Fruit fly (Drosophila melanogaster) whole organism, embryonic: ENCODE measurements around the gene CG13481.

Experiments
- Ada2b ChIP-seq: fragments of 200-800 bp; sonication (Bioruptor generic); IDR thresholded peaks from 2 replicates; pipeline ENCODE4 v1.3.6; 2022; ENCODE audit warnings: missing biosample characterization, missing genetic modification characterization
- Asciz ChIP-seq: fragments of 200-800 bp; sonication (Bioruptor generic); optimal IDR thresholded peaks from 2 replicates; lab custom pipeline; 2017; ENCODE audit warnings: missing biosample characterization, mild to moderate bottlenecking, missing genetic modification characterization, missing genetic modification reagents
- Blimp-1 ChIP-seq: fragments of 200-800 bp; sonication (Bioruptor generic); optimal IDR thresholded peaks from 3 replicates; lab custom pipeline; 2018; ENCODE audit warnings: missing biosample characterization, missing genetic modification characterization, mild to moderate bottlenecking, moderate library complexity, missing genetic modification reagents
- CG10267 ChIP-seq: fragments of 200-800 bp; sonication (Bioruptor generic); optimal IDR thresholded peaks from 2 replicates; lab custom pipeline; 2018; ENCODE audit warnings: missing biosample characterization, mild to moderate bottlenecking, missing genetic modification characterization, moderate library complexity
- CG10979 ChIP-seq: fragments of 200-800 bp; sonication (Bioruptor generic); optimal IDR thresholded peaks from 2 replicates; lab custom pipeline; 2018; ENCODE audit warnings: missing biosample characterization, mild to moderate bottlenecking, missing genetic modification characterization, moderate library complexity
- CG11456 ChIP-seq: fragments of 200-800 bp; sonication (Bioruptor generic); IDR thresholded peaks from 3 replicates; pipeline ENCODE4 v1.3.6; 2022; ENCODE audit warnings: missing biosample characterization, missing genetic modification characterization
- CG11504 ChIP-seq: fragments of 200-800 bp; sonication (Bioruptor generic); optimal IDR thresholded peaks from 3 replicates; lab custom pipeline; 2019; ENCODE audit warnings: missing biosample characterization, mild to moderate bottlenecking, missing genetic modification characterization, moderate library complexity
- CG15479 ChIP-seq: fragments of 200-800 bp; sonication (Bioruptor generic); optimal IDR thresholded peaks from 3 replicates; lab custom pipeline; 2019; ENCODE audit warnings: missing biosample characterization, mild to moderate bottlenecking, missing genetic modification characterization, moderate library complexity
- CG1602 ChIP-seq: fragments of 200-800 bp; sonication (Bioruptor generic); optimal IDR thresholded peaks from 3 replicates; lab custom pipeline; 2016; ENCODE audit warnings: missing biosample characterization, missing genetic modification characterization
- CG16779 ChIP-seq: fragments of 200-800 bp; sonication (Bioruptor generic); IDR thresholded peaks from 2 replicates; pipeline ENCODE4 v1.3.6; 2022; ENCODE audit warnings: missing biosample characterization, missing genetic modification characterization
- CG18262 ChIP-seq: fragments of 200-800 bp; optimal IDR thresholded peaks from 3 replicates; lab custom pipeline; 2019; ENCODE audit warnings: missing biosample characterization, mild to moderate bottlenecking, missing genetic modification characterization, moderate library complexity
- CG2199 ChIP-seq: fragments of 200-800 bp; sonication (Bioruptor generic); IDR thresholded peaks from 3 replicates; pipeline ENCODE4 v1.3.6; 2022; ENCODE audit warnings: missing biosample characterization, missing genetic modification characterization
- CG2712 ChIP-seq: fragments of 200-800 bp; optimal IDR thresholded peaks from 3 replicates; lab custom pipeline; 2019; ENCODE audit warnings: missing biosample characterization, mild to moderate bottlenecking, missing genetic modification characterization, moderate library complexity
- CG31441 ChIP-seq: fragments of 200-800 bp; sonication (Bioruptor generic); IDR thresholded peaks from 2 replicates; pipeline ENCODE4 v1.3.6; 2022; ENCODE audit warnings: missing biosample characterization, missing genetic modification characterization
- CG3838 ChIP-seq: fragments of 200-800 bp; sonication (Bioruptor generic); optimal IDR thresholded peaks from 3 replicates; lab custom pipeline; 2016; ENCODE audit warnings: missing biosample characterization, missing genetic modification characterization
- CG4617 ChIP-seq: fragments of 200-800 bp; sonication (Bioruptor generic); optimal IDR thresholded peaks from 3 replicates; lab custom pipeline; 2016; ENCODE audit warnings: missing biosample characterization, missing genetic modification characterization, borderline replicate concordance
- CG4707 ChIP-seq: fragments of 200-800 bp; sonication (Bioruptor generic); optimal IDR thresholded peaks from 2 replicates; lab custom pipeline; 2018; ENCODE audit warnings: missing biosample characterization, mild to moderate bottlenecking, missing genetic modification characterization, moderate library complexity
- CG6791 ChIP-seq: fragments of 200-800 bp; sonication (Bioruptor generic); IDR thresholded peaks from 3 replicates; pipeline ENCODE4 v1.3.6; 2022; ENCODE audit warnings: missing biosample characterization, missing genetic modification characterization; ENCODE audit not compliant: partially characterized antibody
- CG8765 ChIP-seq: fragments of 200-800 bp; sonication (Bioruptor generic); IDR thresholded peaks from 2 replicates; pipeline ENCODE4 v1.3.6; 2022; ENCODE audit warnings: missing biosample characterization, missing genetic modification characterization
- CHES-1-like ChIP-seq: fragments of 200-800 bp; sonication (Bioruptor generic); optimal IDR thresholded peaks from 2 replicates; lab custom pipeline; 2016; ENCODE audit warnings: missing biosample characterization, missing genetic modification characterization
- CTCF ChIP-seq: fragments of 200-800 bp; sonication (Bioruptor generic); optimal IDR thresholded peaks from 2 replicates; lab custom pipeline; 2017; ENCODE audit warnings: missing biosample characterization, mild to moderate bottlenecking, missing genetic modification characterization, moderate library complexity
- D ChIP-seq, 2 experiments: fragments of 200-800 bp in 1 of 2; fragments of >200 bp in 1 of 2; sonication (Bioruptor generic) in 1 of 2; optimal IDR thresholded peaks; 2 replicates in 1 of 2; 3 replicates in 1 of 2; lab custom pipeline; 2017; ENCODE audit warnings: mild to moderate bottlenecking in 1 of 2, missing biosample characterization in 1 of 2, missing genetic modification characterization in 1 of 2, missing genetic modification reagents in 1 of 2
- Deaf1 ChIP-seq: fragments of 200-800 bp; optimal IDR thresholded peaks from 3 replicates; lab custom pipeline; 2019; ENCODE audit warnings: missing biosample characterization, mild to moderate bottlenecking, missing genetic modification characterization, moderate library complexity
- Ets65A ChIP-seq: fragments of 200-800 bp; sonication (Bioruptor generic); peaks from one replicate; lab custom pipeline; 2016; ENCODE audit warnings: missing biosample characterization, missing genetic modification characterization
- Hmr ChIP-seq: fragments of 200-800 bp; sonication (Bioruptor generic); optimal IDR thresholded peaks from 3 replicates; lab custom pipeline; 2017; ENCODE audit warnings: mild to moderate bottlenecking, missing biosample characterization, missing genetic modification reagents, missing genetic modification characterization
- Hr51 ChIP-seq, 2 experiments: fragments of 200-800 bp; sonication (Bioruptor generic); optimal IDR thresholded peaks; 2 replicates in 1 of 2; 3 replicates in 1 of 2; lab custom pipeline; 2016 to 2018; ENCODE audit warnings: missing biosample characterization in 2 of 2, missing genetic modification characterization in 2 of 2, mild to moderate bottlenecking in 1 of 2, moderate library complexity in 1 of 2
- Lim3 ChIP-seq: fragments of 200-800 bp; sonication (Bioruptor generic); IDR thresholded peaks from 2 replicates; pipeline ENCODE4 v1.3.6; 2022; ENCODE audit warnings: missing biosample characterization, missing genetic modification characterization
- Med ChIP-seq: fragments of 200-800 bp; sonication (Bioruptor generic); peaks from one replicate; lab custom pipeline; 2016; ENCODE audit warnings: missing biosample characterization, missing genetic modification characterization, mild to moderate bottlenecking, inconsistent platforms, moderate library complexity
- Meics ChIP-seq: fragments of 200-800 bp; sonication (Bioruptor generic); optimal IDR thresholded peaks from 2 replicates; lab custom pipeline; 2017; ENCODE audit warnings: missing biosample characterization, mild to moderate bottlenecking, missing genetic modification characterization
- Six4 ChIP-seq: fragments of 200-800 bp; sonication (Bioruptor generic); optimal IDR thresholded peaks from 2 replicates; lab custom pipeline; 2016; ENCODE audit warnings: missing biosample characterization, missing genetic modification characterization
- chm ChIP-seq: fragments of 200-800 bp; sonication (Bioruptor generic); IDR thresholded peaks from 2 replicates; pipeline ENCODE4 v1.3.6; 2022; ENCODE audit warnings: missing biosample characterization, missing genetic modification characterization
- ci ChIP-seq: fragments of 200-800 bp; sonication (Bioruptor generic); IDR thresholded peaks from 3 replicates; pipeline ENCODE4 v1.3.6; 2022; ENCODE audit warnings: missing biosample characterization, missing genetic modification characterization
- esg ChIP-seq: fragments of 200-800 bp; sonication (Bioruptor generic); conservative IDR thresholded peaks from 2 replicates; pipeline ENCODE4 v1.3.6; 2022; ENCODE audit warnings: missing biosample characterization, missing genetic modification characterization
- gce ChIP-seq: fragments of 200-800 bp; sonication (Bioruptor generic); IDR thresholded peaks from 3 replicates; pipeline ENCODE4 v1.3.6; 2022; ENCODE audit warnings: missing biosample characterization, missing genetic modification characterization
- gem ChIP-seq: fragments of 200-800 bp; sonication (Bioruptor generic); optimal IDR thresholded peaks from 2 replicates; lab custom pipeline; 2019; ENCODE audit warnings: missing biosample characterization, mild to moderate bottlenecking, missing genetic modification characterization, moderate library complexity
- gro ChIP-seq: fragments of 200-800 bp; sonication (Bioruptor generic); optimal IDR thresholded peaks from 2 replicates; lab custom pipeline; 2016; ENCODE audit warnings: missing biosample characterization, missing genetic modification characterization
- h ChIP-seq: fragments of >200 bp; optimal IDR thresholded peaks from 2 replicates; lab custom pipeline; 2017
- oc ChIP-seq: fragments of 200-800 bp; sonication (Bioruptor generic); optimal IDR thresholded peaks from 2 replicates; lab custom pipeline; 2018; ENCODE audit warnings: missing biosample characterization, mild to moderate bottlenecking, missing genetic modification characterization, moderate library complexity
- onecut ChIP-seq: fragments of 200-800 bp; sonication (Bioruptor generic); IDR thresholded peaks from 2 replicates; pipeline ENCODE4 v1.3.6; 2022; ENCODE audit warnings: missing biosample characterization, missing genetic modification characterization
- otp ChIP-seq: fragments of 200-800 bp; sonication (Bioruptor generic); IDR thresholded peaks from 3 replicates; pipeline ENCODE4, ENCODE4 v1.3.6; 2022; ENCODE audit warnings: missing biosample characterization, missing genetic modification characterization
- pan ChIP-seq, 4 experiments: fragments of >200 bp in 3 of 4; fragments of 200-800 bp in 1 of 4; sonication (Bioruptor generic) in 1 of 4; optimal IDR thresholded peaks in 3 of 4; IDR thresholded peaks in 1 of 4; 2 replicates each; pipeline versions ENCODE4 v1.3.6 to Lab custom; 2017 to 2022; ENCODE audit warnings: missing biosample characterization in 2 of 4, missing genetic modification characterization in 2 of 4, mixed read lengths in 1 of 4
- phol ChIP-seq: fragments of 200-800 bp; sonication (Bioruptor generic); optimal IDR thresholded peaks from 3 replicates; lab custom pipeline; 2018; ENCODE audit warnings: missing biosample characterization, mild to moderate bottlenecking, missing genetic modification characterization, moderate library complexity
- scrt ChIP-seq: fragments of 200-800 bp; sonication (Bioruptor generic); optimal IDR thresholded peaks from 2 replicates; lab custom pipeline; 2018; ENCODE audit warnings: missing biosample characterization, mild to moderate bottlenecking, missing genetic modification characterization, moderate library complexity
- stwl ChIP-seq: fragments of 200-800 bp; sonication (Bioruptor generic); optimal IDR thresholded peaks from 3 replicates; lab custom pipeline; 2018; ENCODE audit warnings: missing biosample characterization, mild to moderate bottlenecking, missing genetic modification characterization, moderate library complexity
- unpg ChIP-seq: fragments of 200-800 bp; sonication (Bioruptor generic); optimal IDR thresholded peaks from 3 replicates; lab custom pipeline; 2018; ENCODE audit warnings: missing biosample characterization, mild to moderate bottlenecking, missing genetic modification characterization, moderate library complexity
- vvl ChIP-seq: fragments of 200-800 bp; sonication (Bioruptor generic); IDR thresholded peaks from 2 replicates; pipeline ENCODE4 v1.3.6; 2022; ENCODE audit warnings: missing biosample characterization, missing genetic modification characterization

The CG13481 gene

dm6 chr3L:14359815-14360719, 9.4 kb downstream of the CG13481 start (continued):
- no peak for TF ChIP-seq CG15479 (GFP tag; lab: Kevin White, UChicago)
- 0 out of 3 replicates have a peak, but pooled peaks have one; percentile 28 for TF ChIP-seq CG6791 (GFP tag; lab: Robert Waterston, UW)
- TF ChIP-seq CG2712 (tag; lab: Kevin White, UChicago) = peak; percentile 55
- TF ChIP-seq Lim3 (GFP tag; lab: Robert Waterston, UW) = no peak
- TF ChIP-seq CG3838 (GFP tag; lab: Kevin White, UChicago) = no peak
- 0 out of 3 replicates have a peak, but pooled peaks have one; percentile 17 for TF ChIP-seq CG11456 (GFP tag; lab: Robert Waterston, UW)
- TF ChIP-seq Meics (GFP tag; lab: Kevin White, UChicago) = peak; percentile 14
- peak; percentile 44 for TF ChIP-seq gem
- peak; percentile 44 for TF ChIP-seq Med (GFP tag; lab: Kevin White, UChicago)
- TF ChIP-seq CG4617 (GFP tag; lab: Kevin White, UChicago) = no peak
- TF ChIP-seq Asciz (GFP tag; lab: Kevin White, UChicago) = peak; percentile 19
- no peak for TF ChIP-seq CHES-1-like
- TF ChIP-seq phol = peak; percentile 24
- peak; percentile 45 for TF ChIP-seq CG18262 (tag; lab: Kevin White, UChicago)
- 0 out of 2 replicates have a peak, but pooled peaks have one; percentile 10 for TF ChIP-seq esg (GFP tag; lab: Robert Waterston, UW)
- peak; percentile 38 for TF ChIP-seq Blimp-1 (GFP tag; lab: Kevin White, UChicago)
- 0 out of 2 replicates have a peak, but pooled peaks have one; percentile 10 for TF ChIP-seq onecut (GFP tag; lab: Robert Waterston, UW)
- TF ChIP-seq D (optimal IDR thresholded peaks at IDR 0.05; lab: Kevin White, UChicago) = no peak
- peak; percentile 9 for TF ChIP-seq D (GFP tag; optimal IDR thresholded peaks at IDR 0.05; lab: Kevin White, UChicago)
- TF ChIP-seq h = no peak
- TF ChIP-seq CG4707 (GFP tag; lab: Kevin White, UChicago) = no peak
- TF ChIP-seq Hmr (GFP tag; lab: Kevin White, UChicago) = peak; percentile 7
- TF ChIP-seq otp (GFP tag; lab: Robert Waterston, UW) = 0 out of 3 replicates have a peak, but pooled peaks have one; percentile 32
- TF ChIP-seq Six4 (GFP tag; lab: Kevin White, UChicago) = no peak
- TF ChIP-seq oc (tag; lab: Kevin White, UChicago) = peak; percentile 3
- peak in 1 of 2 experiments; percentile 1 for TF ChIP-seq Hr51 (GFP tag; optimal IDR thresholded peaks at IDR 0.05; lab: Kevin White, UChicago)
- TF ChIP-seq scrt (GFP tag; lab: Kevin White, UChicago) = peak; percentile 16
- TF ChIP-seq stwl (tag; lab: Kevin White, UChicago) = peak; percentile 8
- 0 out of 2 replicates have a peak, but pooled peaks have one; percentile 24 for TF ChIP-seq CG16779 (GFP tag; lab: Robert Waterston, UW)
- no peak for TF ChIP-seq ci
- TF ChIP-seq chm (GFP tag; lab: Robert Waterston, UW) = 0 out of 2 replicates have a peak, but pooled peaks have one; percentile 29
- TF ChIP-seq CTCF = peak; percentile 89
- TF ChIP-seq Ada2b (GFP tag; lab: Robert Waterston, UW) = peak; percentile 11; the same call in 1 of the 2 replicates
- TF ChIP-seq pan (optimal IDR thresholded peaks at IDR 0.05; lab: Kevin White, UChicago) = no peak
- peak in 1 of 2 experiments; percentile 7 for TF ChIP-seq pan (GFP tag; optimal IDR thresholded peaks at IDR 0.05 in 1 of 2, IDR thresholded peaks at IDR 0.05 in 1 of 2)
- TF ChIP-seq CG31441 (GFP tag; lab: Robert Waterston, UW) = peak; percentile 54; the same call in 1 of the 2 replicates
- 0 out of 3 replicates have a peak, but pooled peaks have one; percentile 45 for TF ChIP-seq CG2199 (GFP tag; lab: Robert Waterston, UW)
- TF ChIP-seq CG11504 (tag; lab: Kevin White, UChicago) = peak; percentile 51
- TF ChIP-seq vvl = peak; percentile 32; the same call in 1 of the 2 replicates
- peak; percentile 20 for TF ChIP-seq unpg (GFP tag; lab: Kevin White, UChicago)
- 0 out of 3 replicates have a peak, but pooled peaks have one; percentile 9 for TF ChIP-seq gce (GFP tag; lab: Robert Waterston, UW)
- no peak for TF ChIP-seq gro (GFP tag; lab: Kevin White, UChicago)
- TF ChIP-seq Deaf1 (tag; lab: Kevin White, UChicago) = no peak
- TF ChIP-seq CG10979 (tag; lab: Kevin White, UChicago) = peak; percentile 32
- peak; percentile 11 for TF ChIP-seq Ets65A (GFP tag; lab: Kevin White, UChicago)
- TF ChIP-seq CG1602 (GFP tag; lab: Kevin White, UChicago) = no peak
- TF ChIP-seq CG8765 (GFP tag; lab: Robert Waterston, UW) = no peak
- peak; percentile 18 for TF ChIP-seq CG10267 (tag; lab: Kevin White, UChicago)
